Fruit fly (Drosophila melanogaster) whole organism, pupa: Measurements from ENCODE around the gene Gclc.

ENCODE experiments used
- CG12605 ChIP-seq: fragments of 200-800 bp; sonication (Bioruptor generic); IDR thresholded peaks from 2 replicates; pipeline ENCODE4 v1.3.6; 2022; ENCODE audit warnings: missing biosample characterization, missing genetic modification characterization
- CG15710 ChIP-seq: fragments of 200-800 bp; sonication (Bioruptor generic); optimal IDR thresholded peaks from 2 replicates; lab custom pipeline; 2018; ENCODE audit warnings: missing biosample characterization, mild to moderate bottlenecking, missing genetic modification characterization, moderate library complexity
- CG32121 ChIP-seq: fragments of 200-800 bp; sonication (Bioruptor generic); IDR thresholded peaks from 2 replicates; pipeline ENCODE4 v1.3.6; 2022; ENCODE audit warnings: missing biosample characterization, missing genetic modification characterization
- CG8301 ChIP-seq: fragments of 200-800 bp; sonication (Bioruptor generic); optimal IDR thresholded peaks from 2 replicates; lab custom pipeline; 2018; ENCODE audit warnings: missing biosample characterization, mild to moderate bottlenecking, missing genetic modification characterization
- CG9948 ChIP-seq: fragments of 200-800 bp; sonication (Bioruptor generic); optimal IDR thresholded peaks from 2 replicates; lab custom pipeline; 2018; ENCODE audit warnings: missing biosample characterization, mild to moderate bottlenecking, missing genetic modification characterization, moderate library complexity
- D1 ChIP-seq: fragments of 200-800 bp; sonication (Bioruptor generic); optimal IDR thresholded peaks from 2 replicates; lab custom pipeline; 2018; ENCODE audit warnings: missing biosample characterization, mild to moderate bottlenecking, missing genetic modification characterization, moderate library complexity
- Pif1A ChIP-seq: fragments of 200-800 bp; sonication (Bioruptor generic); optimal IDR thresholded peaks from 3 replicates; lab custom pipeline; 2016; ENCODE audit warnings: missing biosample characterization, missing genetic modification characterization
- gl ChIP-seq: fragments of 200-800 bp; sonication (Bioruptor generic); optimal IDR thresholded peaks from 2 replicates; lab custom pipeline; 2018; ENCODE audit warnings: missing biosample characterization, mild to moderate bottlenecking, missing genetic modification characterization

DNA sequence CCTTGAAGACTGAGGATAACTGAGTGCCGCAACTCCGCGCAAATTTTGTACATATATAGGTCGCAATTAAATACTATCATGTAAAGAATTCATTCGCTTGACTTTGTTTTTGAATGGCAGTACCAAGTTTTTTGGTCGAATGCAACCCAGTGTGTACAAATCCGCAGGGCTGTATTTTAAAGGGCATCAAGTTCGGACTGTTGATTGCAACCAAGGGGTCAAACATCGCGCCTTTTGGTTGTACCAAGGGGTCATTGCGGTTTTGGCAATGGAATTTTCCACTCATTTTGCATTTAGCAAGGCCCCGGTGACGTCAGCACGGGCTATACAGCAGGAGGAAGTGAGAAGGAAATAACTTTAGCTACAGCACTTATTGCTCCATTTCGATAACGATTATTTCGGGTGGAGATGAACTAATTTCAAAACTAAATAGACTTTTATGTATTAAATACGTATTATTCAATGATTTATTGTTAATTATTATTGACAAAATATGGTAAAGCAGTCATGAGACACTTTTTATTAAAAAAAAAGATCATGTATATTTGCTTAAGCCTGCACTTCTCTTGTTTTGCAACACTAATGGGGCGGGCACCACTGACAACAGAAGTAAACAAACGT, 15.9 kb upstream of the Gclc start, which contains the start of gene CG10958:
- TF ChIP-seq CG9948 (peak; percentile 28), D1 (tag; lab: Kevin White, UChicago) (no peak), CG12605 (GFP tag; lab: Robert Waterston, UW) (0 out of 2 replicates have a peak, but pooled peaks have one; percentile 15), gl (no peak), CG8301 (tag; lab: Kevin White, UChicago) (no peak), CG32121 (GFP tag; lab: Robert Waterston, UW) (peak; percentile 54), CG15710 (tag; lab: Kevin White, UChicago) (peak; percentile 20), Pif1A (GFP tag; lab: Kevin White, UChicago) (no peak)
